Worm (Caenorhabditis elegans): ENCODE measurements around the gene H05C05.2.

H05C05.2 gene

DNA sequence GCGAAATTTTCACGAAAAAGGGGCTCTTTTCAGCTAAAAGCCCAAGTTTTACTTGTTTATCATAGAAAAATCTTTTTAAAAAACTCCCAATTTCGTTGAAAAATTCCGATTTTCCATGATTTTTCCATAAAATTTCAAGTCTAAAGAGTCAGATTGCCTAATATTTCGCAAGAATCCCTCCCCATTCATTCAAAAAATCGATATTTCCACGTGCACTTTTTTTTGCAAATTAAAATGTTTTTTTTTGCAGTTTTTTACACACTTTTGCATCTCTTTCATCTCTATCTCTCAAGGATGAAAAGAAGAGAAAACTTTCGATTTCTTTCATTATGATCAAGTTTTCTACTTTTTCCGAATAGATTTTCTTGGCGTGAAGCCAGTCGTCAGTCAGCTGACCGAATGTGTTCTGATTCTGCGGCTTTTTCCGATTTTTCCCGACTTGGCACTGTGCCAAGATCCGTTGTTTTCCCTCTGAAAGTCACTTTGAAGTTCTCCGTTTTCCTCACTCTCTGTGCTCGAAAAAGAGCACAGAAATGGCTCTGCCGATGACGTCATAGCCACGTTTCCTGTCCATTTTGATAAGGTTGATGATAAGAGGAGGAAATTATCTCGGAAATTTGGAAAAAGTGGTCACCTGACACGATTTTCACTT lies 17.0 kb downstream of the H05C05.2 start:
- TF ChIP-seq ama-1 (optimal IDR thresholded peaks at IDR 0.05) = no peak
- TF ChIP-seq tbx-37 (GFP tag; conservative IDR thresholded peaks at IDR 0.05) = no peak
- TF ChIP-seq pes-1 (GFP tag; IDR thresholded peaks at IDR 0.05) = no peak
- TF ChIP-seq B0310.2 (tag; optimal IDR thresholded peaks at IDR 0.05) = no peak

DNA sequence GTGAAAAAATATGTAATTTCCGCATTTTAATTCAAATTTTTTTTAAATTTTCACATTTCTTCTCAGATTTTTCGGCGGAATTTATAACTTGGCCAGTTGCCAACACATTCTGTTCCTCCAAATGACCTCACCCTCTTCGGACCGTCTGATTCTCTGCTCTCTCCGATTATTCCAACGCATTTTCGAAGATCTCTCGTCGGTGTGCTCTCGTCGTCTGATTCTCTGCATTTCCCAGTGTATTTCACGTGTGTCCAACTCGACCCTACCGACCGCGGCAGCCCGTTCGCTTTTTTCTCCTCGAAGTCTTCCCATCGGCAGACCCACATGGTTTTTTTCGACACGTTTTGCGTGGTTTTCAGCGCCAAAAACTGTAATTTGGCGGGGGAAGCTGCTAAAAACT lies 18.2 kb downstream of the H05C05.2 start:
- TF ChIP-seq aly-1 (tag; optimal IDR thresholded peaks at IDR 0.05) (no peak), ceh-13 (GFP tag; optimal IDR thresholded peaks at IDR 0.05) (no peak), sea-1 (GFP tag; conservative IDR thresholded peaks at IDR 0.05) (no peak), ama-1 (optimal IDR thresholded peaks at IDR 0.05) (no peak), ets-7 (tag; optimal IDR thresholded peaks at IDR 0.05) (no peak), pes-1 (GFP tag; IDR thresholded peaks at IDR 0.05) (no peak), tbx-37 (GFP tag; conservative IDR thresholded peaks at IDR 0.05) (no peak), hmg-4 (GFP tag; optimal IDR thresholded peaks at IDR 0.05) (no peak), scrt-1 (GFP tag; IDR thresholded peaks at IDR 0.05) (no peak), F13C5.2 (tag; optimal IDR thresholded peaks at IDR 0.05) (no peak), ceh-36 (tag; optimal IDR thresholded peaks at IDR 0.05) (no peak), B0310.2 (tag; optimal IDR thresholded peaks at IDR 0.05) (no peak), tbx-11 (GFP tag; IDR thresholded peaks at IDR 0.05) (no peak), tra-4 (tag; optimal IDR thresholded peaks at IDR 0.05) (no peak), hnd-1 (tag; optimal IDR thresholded peaks at IDR 0.05) (no peak), hmbx-1 (tag; optimal IDR thresholded peaks at IDR 0.05) (no peak), flt-1 (GFP tag; IDR thresholded peaks at IDR 0.05) (no peak)

DNA sequence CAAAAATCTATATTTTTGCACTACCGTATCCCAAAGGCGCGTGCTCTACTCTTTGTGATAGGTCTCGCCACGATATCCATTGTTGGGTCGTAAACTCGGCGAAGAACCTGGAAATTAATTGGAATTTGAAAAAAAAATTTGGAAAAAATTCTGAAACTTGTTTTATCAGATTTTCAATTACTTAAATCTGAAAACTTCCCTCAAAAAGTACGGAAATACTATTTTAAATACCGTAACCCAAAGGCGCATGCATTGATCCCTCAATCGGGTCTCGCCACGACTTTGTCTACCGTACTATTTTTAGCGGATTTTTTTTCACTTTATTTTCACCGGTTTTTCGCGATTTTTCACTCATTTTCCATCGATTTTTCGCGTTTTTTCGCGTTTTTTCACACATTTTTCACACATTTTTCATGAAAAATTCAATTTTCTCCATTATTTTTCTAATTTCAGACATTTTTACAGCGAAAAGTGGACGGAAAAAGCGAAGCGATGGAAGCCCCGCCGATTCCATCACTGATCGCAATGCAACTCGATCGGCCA lies 18.7 kb downstream of the H05C05.2 start, which contains the start of gene H05C05.1:
Gene H05C05.1, plus strand, starts transcription at position 493 of the 543 bp plus-strand sequence.
- TF ChIP-seq hmbx-1 (tag; optimal IDR thresholded peaks at IDR 0.05) = no peak
- TF ChIP-seq B0310.2 (tag; optimal IDR thresholded peaks at IDR 0.05) = no peak

DNA sequence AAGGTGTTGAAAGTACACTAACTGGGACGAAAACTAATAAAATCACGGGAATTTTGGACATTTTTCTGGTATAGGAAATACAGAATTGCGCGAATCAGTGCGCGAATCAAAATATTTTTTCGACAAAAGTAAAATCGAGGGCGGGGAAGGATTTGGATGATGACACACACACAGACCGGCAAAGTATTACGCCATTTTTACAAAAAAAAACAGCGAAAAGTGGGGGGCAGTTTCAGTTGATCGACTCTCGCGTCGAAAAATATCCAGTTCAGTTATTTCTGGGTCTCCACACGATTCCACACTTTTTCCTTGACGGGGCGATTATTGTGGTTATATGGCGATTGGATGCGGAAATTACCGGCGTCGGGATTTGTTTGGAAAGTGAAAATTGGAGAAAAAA lies 19.3 kb downstream of the H05C05.2 start, which contains the start of gene H05C05.4:
Gene H05C05.4, minus strand, starts transcription at position 101 of the 400 bp plus-strand sequence.
- TF ChIP-seq ets-7 (tag; optimal IDR thresholded peaks at IDR 0.05) (no peak), ceh-13 (GFP tag; optimal IDR thresholded peaks at IDR 0.05) (no peak), flt-1 (GFP tag; IDR thresholded peaks at IDR 0.05) (no peak), F13C5.2 (tag; optimal IDR thresholded peaks at IDR 0.05) (no peak), aly-1 (tag; optimal IDR thresholded peaks at IDR 0.05) (no peak), ama-1 (optimal IDR thresholded peaks at IDR 0.05) (no peak), hnd-1 (tag; optimal IDR thresholded peaks at IDR 0.05) (no peak), tra-4 (tag; optimal IDR thresholded peaks at IDR 0.05) (no peak), scrt-1 (GFP tag; IDR thresholded peaks at IDR 0.05) (no peak), sea-1 (GFP tag; conservative IDR thresholded peaks at IDR 0.05) (no peak)

DNA sequence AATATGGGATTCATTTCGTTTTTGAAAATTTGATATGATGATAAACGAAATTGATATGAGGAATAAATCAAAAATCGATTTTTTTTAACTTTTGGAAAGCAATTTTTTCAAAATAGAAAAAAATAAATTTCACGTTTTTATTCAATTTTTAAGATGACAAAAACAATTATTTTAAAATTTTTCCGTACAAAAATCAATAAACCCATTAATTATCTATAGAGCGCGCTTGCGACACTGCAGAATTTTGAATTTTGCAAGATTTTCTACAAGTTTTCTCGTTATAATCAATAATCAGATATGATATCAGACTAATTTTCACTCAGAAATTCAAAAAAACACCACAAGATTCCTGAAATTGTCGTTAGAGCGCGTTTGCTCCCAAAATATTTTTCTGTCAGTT lies 21.4 kb downstream of the H05C05.2 start, which contains the start of gene R10F2.6:
Gene R10F2.6, minus strand, starts transcription at position 101 of the 400 bp plus-strand sequence.
- TF ChIP-seq hmbx-1 (tag; optimal IDR thresholded peaks at IDR 0.05) (no peak), F13C5.2 (tag; optimal IDR thresholded peaks at IDR 0.05) (no peak), ets-7 (tag; optimal IDR thresholded peaks at IDR 0.05) (no peak), scrt-1 (GFP tag; IDR thresholded peaks at IDR 0.05) (no peak), hnd-1 (tag; optimal IDR thresholded peaks at IDR 0.05) (no peak), tbx-37 (GFP tag; conservative IDR thresholded peaks at IDR 0.05) (no peak), hmg-4 (GFP tag; optimal IDR thresholded peaks at IDR 0.05) (no peak), tra-4 (tag; optimal IDR thresholded peaks at IDR 0.05) (no peak), ceh-36 (tag; optimal IDR thresholded peaks at IDR 0.05) (no peak), ama-1 (optimal IDR thresholded peaks at IDR 0.05) (no peak)

DNA sequence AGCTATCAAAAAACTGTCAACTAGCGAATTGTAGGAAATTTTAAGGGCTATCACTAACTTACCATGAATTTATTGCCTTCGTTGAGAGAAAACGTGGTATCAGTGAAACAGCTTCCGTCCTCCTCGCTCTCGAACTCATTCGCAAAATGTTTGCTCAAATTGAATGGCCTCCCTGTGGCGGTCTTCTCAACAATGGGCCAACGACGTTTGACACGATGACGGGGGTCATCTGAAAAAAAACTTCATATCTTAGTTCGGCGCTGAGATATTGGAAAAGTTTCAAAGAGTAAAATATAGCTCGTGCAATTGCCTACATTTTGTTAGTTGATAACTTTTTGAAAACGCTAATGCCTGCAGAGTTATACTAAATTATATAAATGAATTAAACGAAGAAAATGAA lies 23.9 kb downstream of the H05C05.2 start:
- TF ChIP-seq tra-4 (tag; optimal IDR thresholded peaks at IDR 0.05) = no peak
- TF ChIP-seq flt-1 (GFP tag; IDR thresholded peaks at IDR 0.05) = no peak
- TF ChIP-seq sea-1 (GFP tag; conservative IDR thresholded peaks at IDR 0.05) = no peak
- no peak for TF ChIP-seq ama-1 (optimal IDR thresholded peaks at IDR 0.05)
- TF ChIP-seq hmbx-1 (tag; optimal IDR thresholded peaks at IDR 0.05) = no peak
- TF ChIP-seq tbx-37 (GFP tag; conservative IDR thresholded peaks at IDR 0.05) = no peak
- no peak for TF ChIP-seq ceh-13 (GFP tag; optimal IDR thresholded peaks at IDR 0.05)
- no peak for TF ChIP-seq scrt-1 (GFP tag; IDR thresholded peaks at IDR 0.05)
- no peak for TF ChIP-seq ceh-36 (tag; optimal IDR thresholded peaks at IDR 0.05)
- TF ChIP-seq tbx-11 (GFP tag; IDR thresholded peaks at IDR 0.05) = no peak

DNA sequence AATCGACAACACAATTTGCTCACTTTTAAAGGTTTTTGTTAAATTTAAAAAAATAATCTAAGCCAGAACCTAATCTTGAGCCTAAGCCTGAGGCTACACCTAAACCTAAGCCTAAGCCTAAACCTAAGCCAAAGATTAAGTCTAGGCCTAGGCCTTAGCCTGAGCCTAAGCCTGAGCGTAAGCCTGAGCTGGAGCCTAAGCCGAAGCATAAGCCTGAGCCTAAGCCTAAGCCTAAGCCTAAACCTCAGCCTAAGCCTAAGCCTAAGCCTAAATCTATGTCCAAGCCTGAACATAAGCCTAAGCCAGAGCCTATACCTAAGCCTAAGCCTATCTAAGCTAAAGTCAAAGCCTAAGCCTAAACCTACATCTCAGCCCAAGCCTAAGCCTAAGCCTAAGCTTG lies 27.7 kb downstream of the H05C05.2 start:
- no peak for TF ChIP-seq sea-1 (GFP tag; conservative IDR thresholded peaks at IDR 0.05)
- TF ChIP-seq scrt-1 (GFP tag; IDR thresholded peaks at IDR 0.05) = no peak
- peak; percentile 79 for TF ChIP-seq ceh-36 (tag; optimal IDR thresholded peaks at IDR 0.05)

DNA sequence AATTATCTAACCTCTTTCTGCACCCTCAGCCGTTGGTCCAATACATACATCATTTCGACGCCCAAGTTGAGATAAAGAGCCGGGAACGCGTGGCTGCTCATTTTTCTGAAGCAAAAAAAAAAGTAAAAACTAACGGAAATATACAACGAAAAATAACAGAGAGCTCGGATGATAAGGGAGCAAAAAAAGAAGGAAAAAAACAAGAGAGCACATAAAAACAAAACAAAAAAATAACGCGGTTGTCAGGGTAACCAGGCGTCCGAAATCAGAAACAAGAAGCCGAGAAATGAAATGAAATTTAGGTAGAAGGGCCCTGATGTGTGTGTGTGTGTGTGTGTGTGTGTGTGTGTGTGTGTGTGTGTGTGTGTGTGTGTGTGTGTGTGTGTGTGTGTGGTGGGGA lies 40.8 kb downstream of the H05C05.2 start, which contains the start of gene R10F2.5:
Gene R10F2.5, minus strand, starts transcription at position 101 of the 400 bp plus-strand sequence.
- no peak for TF ChIP-seq hmbx-1 (tag; optimal IDR thresholded peaks at IDR 0.05)
- no peak for TF ChIP-seq scrt-1 (GFP tag; IDR thresholded peaks at IDR 0.05)
- TF ChIP-seq F13C5.2 (tag; optimal IDR thresholded peaks at IDR 0.05) = no peak
- no peak for TF ChIP-seq ceh-36 (tag; optimal IDR thresholded peaks at IDR 0.05)
- TF ChIP-seq tbx-11 (GFP tag; IDR thresholded peaks at IDR 0.05) = no peak
- TF ChIP-seq flt-1 (GFP tag; IDR thresholded peaks at IDR 0.05) = no peak
- no peak for TF ChIP-seq aly-1 (tag; optimal IDR thresholded peaks at IDR 0.05)
- TF ChIP-seq ets-7 (tag; optimal IDR thresholded peaks at IDR 0.05) = no peak
